ENCODE assay signal across 1 fruit fly cellular context in genomic region chr3R:6467646-6468350, dm6.
A peak's percentile ranks its signal among the peaks of the same experiment; 100 is the strongest.
TF ChIP-seq lines count a peak whose summit lies in the region.

No protein-coding gene starts in this region.

TF ChIP-seq in whole organism, embryonic, 481 proteins besides CTCF, POLR2A, EP300 and RAD21 (continued from another document and continues in another):
- TF ChIP-seq CG11723 (GFP tag; optimal IDR thresholded peaks at IDR 0.05; lab: Kevin White, UChicago) (peak; percentile 21), Atf6 (GFP tag; IDR thresholded peaks at IDR 0.05; lab: Robert Waterston, UW) (peak; percentile 42; the same call in 1 of the 2 replicates), H15 (GFP tag; IDR thresholded peaks at IDR 0.05; lab: Robert Waterston, UW) (no peak), Dad (GFP tag; optimal IDR thresholded peaks at IDR 0.05; lab: Kevin White, UChicago) (no peak), CG17385 (GFP tag; optimal IDR thresholded peaks at IDR 0.05; lab: Kevin White, UChicago) (peak; percentile 51), bbx (GFP tag; IDR thresholded peaks at IDR 0.05; lab: Robert Waterston, UW; ENCODE audit: partially characterized antibody) (no peak), ash1 (GFP tag; optimal IDR thresholded peaks at IDR 0.05; lab: Kevin White, UChicago) (no peak), ab (GFP tag; optimal IDR thresholded peaks at IDR 0.05; lab: Kevin White, UChicago) (no peak), Blimp-1 (GFP tag; optimal IDR thresholded peaks at IDR 0.05; lab: Kevin White, UChicago) (peak; percentile 10), CoRest (tag; optimal IDR thresholded peaks at IDR 0.05; lab: Kevin White, UChicago) (peak; percentile 86), CG34376 (GFP tag; optimal IDR thresholded peaks at IDR 0.05; lab: Kevin White, UChicago) (no peak), ATbp (GFP tag; optimal IDR thresholded peaks at IDR 0.05; lab: Kevin White, UChicago) (peak; percentile 1), ind (GFP tag; optimal IDR thresholded peaks at IDR 0.05; lab: Kevin White, UChicago) (peak; percentile 29), CG13296 (GFP tag; optimal IDR thresholded peaks at IDR 0.05; lab: Kevin White, UChicago) (peak; percentile 37), NK7.1 (GFP tag; optimal IDR thresholded peaks at IDR 0.05; lab: Kevin White, UChicago) (no peak), dan (GFP tag; IDR thresholded peaks at IDR 0.05; lab: Robert Waterston, UW) (no peak), hbn (GFP tag; IDR thresholded peaks at IDR 0.05; lab: Robert Waterston, UW; ENCODE audit: partially characterized antibody) (no peak), CG17802 (tag; optimal IDR thresholded peaks at IDR 0.05; lab: Kevin White, UChicago) (no peak), CG7839 (tag; optimal IDR thresholded peaks at IDR 0.05; lab: Kevin White, UChicago) (peak; percentile 76), CG1832 (GFP tag; optimal IDR thresholded peaks at IDR 0.05; lab: Kevin White, UChicago) (no peak), CG1233 (GFP tag; optimal IDR thresholded peaks at IDR 0.05; lab: Kevin White, UChicago) (no peak), CG13775 (GFP tag; optimal IDR thresholded peaks at IDR 0.05; lab: Kevin White, UChicago) (peak; percentile 31), sim (GFP tag; IDR thresholded peaks at IDR 0.05; lab: Robert Waterston, UW) (no peak), lbe (GFP tag; optimal IDR thresholded peaks at IDR 0.05; lab: Kevin White, UChicago) (no peak), CG7786 (GFP tag; optimal IDR thresholded peaks at IDR 0.05; lab: Kevin White, UChicago) (peak; percentile 11), lmd (GFP tag; IDR thresholded peaks at IDR 0.05; lab: Robert Waterston, UW) (peak; percentile 35), dysf (GFP tag; IDR thresholded peaks at IDR 0.05; lab: Robert Waterston, UW) (no peak), gsb-n (tag; optimal IDR thresholded peaks at IDR 0.05; lab: Kevin White, UChicago) (peak; percentile 49), tx (GFP tag; optimal IDR thresholded peaks at IDR 0.05; lab: Kevin White, UChicago) (peak; percentile 41), CG11504 (tag; optimal IDR thresholded peaks at IDR 0.05; lab: Kevin White, UChicago) (no peak), disco-r (GFP tag; optimal IDR thresholded peaks at IDR 0.05; lab: Kevin White, UChicago) (peak; percentile 10), hkb (optimal IDR thresholded peaks at IDR 0.05; lab: Kevin White, UChicago) (no peak), hkb (GFP tag; IDR thresholded peaks at IDR 0.05; lab: Robert Waterston, UW) (no peak), pan (optimal IDR thresholded peaks at IDR 0.05; lab: Kevin White, UChicago) (no peak), pan (GFP tag; optimal IDR thresholded peaks at IDR 0.05 in 1 of 2, IDR thresholded peaks at IDR 0.05 in 1 of 2) (no peak), CG8765 (GFP tag; IDR thresholded peaks at IDR 0.05; lab: Robert Waterston, UW) (no peak), H2.0 (GFP tag; IDR thresholded peaks at IDR 0.05; lab: Robert Waterston, UW) (no peak), CG10431 (GFP tag; optimal IDR thresholded peaks at IDR 0.05; lab: Kevin White, UChicago) (peak; percentile 36), bigmax (GFP tag; optimal IDR thresholded peaks at IDR 0.05; lab: Kevin White, UChicago) (no peak), CG3726 (GFP tag; IDR thresholded peaks at IDR 0.05; lab: Robert Waterston, UW) (no peak), cad (GFP tag; optimal IDR thresholded peaks at IDR 0.05; lab: Kevin White, UChicago) (no peak), CG5953 (GFP tag; IDR thresholded peaks at IDR 0.05; lab: Robert Waterston, UW) (no peak), aop (GFP tag; IDR thresholded peaks at IDR 0.05; lab: Robert Waterston, UW) (no peak), CG34224 (GFP tag; IDR thresholded peaks at IDR 0.05; lab: Robert Waterston, UW; ENCODE audit: partially characterized antibody) (no peak), zf30C (GFP tag; optimal IDR thresholded peaks at IDR 0.05; lab: Kevin White, UChicago) (no peak), tio (GFP tag; optimal IDR thresholded peaks at IDR 0.05; lab: Kevin White, UChicago) (peak; percentile 17), CG8281 (tag; optimal IDR thresholded peaks at IDR 0.05; lab: Kevin White, UChicago) (peak; percentile 35), CG10147 (GFP tag; optimal IDR thresholded peaks at IDR 0.05; lab: Kevin White, UChicago) (no peak), Hr51 (GFP tag; optimal IDR thresholded peaks at IDR 0.05; lab: Kevin White, UChicago) (peak in 1 of 2 experiments; percentile 82), Gug (GFP tag; IDR thresholded peaks at IDR 0.05; lab: Robert Waterston, UW) (no peak), z (GFP tag; IDR thresholded peaks at IDR 0.05; lab: Robert Waterston, UW) (no peak), E2f1 (GFP tag; IDR thresholded peaks at IDR 0.05; lab: Robert Waterston, UW) (no peak), trh (GFP tag; optimal IDR thresholded peaks at IDR 0.05; lab: Kevin White, UChicago) (peak; percentile 10), CG4424 (GFP tag; optimal IDR thresholded peaks at IDR 0.05; lab: Kevin White, UChicago) (no peak), br (optimal IDR thresholded peaks at IDR 0.05; lab: Kevin White, UChicago) (no peak), rib (GFP tag; IDR thresholded peaks at IDR 0.05; lab: Robert Waterston, UW) (no peak), sima (GFP tag; optimal IDR thresholded peaks at IDR 0.05; lab: Kevin White, UChicago) (no peak), CG4282 (GFP tag; optimal IDR thresholded peaks at IDR 0.05; lab: Kevin White, UChicago) (no peak), Fer3 (tag; optimal IDR thresholded peaks at IDR 0.05; lab: Kevin White, UChicago) (peak; percentile 11), Aef1 (GFP tag; IDR thresholded peaks at IDR 0.05; lab: Robert Waterston, UW) (no peak), Lhr (GFP tag; optimal IDR thresholded peaks at IDR 0.05; lab: Kevin White, UChicago) (peak; percentile 34), run (tag; optimal IDR thresholded peaks at IDR 0.05; lab: Kevin White, UChicago) (peak; percentile 50), tin (GFP tag; optimal IDR thresholded peaks at IDR 0.05; lab: Kevin White, UChicago) (no peak), hb (GFP tag; IDR thresholded peaks at IDR 0.05; lab: Robert Waterston, UW; ENCODE audit: partially characterized antibody) (no peak), CG18764 (GFP tag; optimal IDR thresholded peaks at IDR 0.05; lab: Kevin White, UChicago) (no peak), knrl (GFP tag; IDR thresholded peaks at IDR 0.05; lab: Robert Waterston, UW; ENCODE audit: partially characterized antibody) (no peak), az2 (GFP tag; optimal IDR thresholded peaks at IDR 0.05; lab: Kevin White, UChicago) (peak; percentile 44), pnt (GFP tag; optimal IDR thresholded peaks at IDR 0.05; lab: Kevin White, UChicago) (no peak), ac (GFP tag; optimal IDR thresholded peaks at IDR 0.05; lab: Kevin White, UChicago) (no peak), gcm (GFP tag; optimal IDR thresholded peaks at IDR 0.05; lab: Kevin White, UChicago) (peak; percentile 78), shn (GFP tag; optimal IDR thresholded peaks at IDR 0.05; lab: Kevin White, UChicago) (no peak), CG10565 (GFP tag; optimal IDR thresholded peaks at IDR 0.05; lab: Kevin White, UChicago) (no peak), CrebB (tag; optimal IDR thresholded peaks at IDR 0.05; lab: Kevin White, UChicago) (no peak), CG3995 (GFP tag; optimal IDR thresholded peaks at IDR 0.05; lab: Kevin White, UChicago) (no peak), CG10366 (GFP tag; IDR thresholded peaks at IDR 0.05; lab: Robert Waterston, UW) (peak; percentile 21; the same call in 1 of the 2 replicates), CG1792 (GFP tag; optimal IDR thresholded peaks at IDR 0.05; lab: Kevin White, UChicago) (no peak), HLH3B (GFP tag; IDR thresholded peaks at IDR 0.05; lab: Robert Waterston, UW) (no peak), CG33213 (GFP tag; optimal IDR thresholded peaks at IDR 0.05; lab: Kevin White, UChicago) (no peak), ken (GFP tag; IDR thresholded peaks at IDR 0.05; lab: Robert Waterston, UW) (no peak), CG4730 (GFP tag; IDR thresholded peaks at IDR 0.05; lab: Robert Waterston, UW) (no peak), phol (tag; optimal IDR thresholded peaks at IDR 0.05; lab: Kevin White, UChicago) (peak; percentile 69), inv (GFP tag; IDR thresholded peaks at IDR 0.05; lab: Robert Waterston, UW; ENCODE audit: partially characterized antibody) (no peak), kni (GFP tag; optimal IDR thresholded peaks at IDR 0.05; lab: Kevin White, UChicago) (no peak), CG2199 (GFP tag; IDR thresholded peaks at IDR 0.05; lab: Robert Waterston, UW) (0 out of 3 replicates have a peak, but pooled peaks have one; percentile 72), Spps (tag; optimal IDR thresholded peaks at IDR 0.05; lab: Kevin White, UChicago) (no peak), crc (GFP tag; optimal IDR thresholded peaks at IDR 0.05; lab: Kevin White, UChicago) (no peak), CG43689 (GFP tag; IDR thresholded peaks at IDR 0.05; lab: Robert Waterston, UW) (no peak), CG11093 (GFP tag; IDR thresholded peaks at IDR 0.05; lab: Robert Waterston, UW) (no peak), Gsc (GFP tag; IDR thresholded peaks at IDR 0.05; lab: Robert Waterston, UW) (no peak), Rfx (GFP tag; IDR thresholded peaks at IDR 0.05; lab: Robert Waterston, UW) (no peak), CG11398 (GFP tag; optimal IDR thresholded peaks at IDR 0.05; lab: Kevin White, UChicago) (peak; percentile 23), BtbVII (GFP tag; optimal IDR thresholded peaks at IDR 0.05; lab: Kevin White, UChicago) (no peak), peb (GFP tag; IDR thresholded peaks at IDR 0.05; lab: Robert Waterston, UW) (no peak), D19A (tag; optimal IDR thresholded peaks at IDR 0.05; lab: Kevin White, UChicago) (peak; percentile 59), CG17612 (GFP tag; IDR thresholded peaks at IDR 0.05; lab: Robert Waterston, UW) (no peak), dati (GFP tag; IDR thresholded peaks at IDR 0.05; lab: Robert Waterston, UW) (no peak), emc (GFP tag; optimal IDR thresholded peaks at IDR 0.05; lab: Kevin White, UChicago) (no peak), row (GFP tag; IDR thresholded peaks at IDR 0.05; lab: Robert Waterston, UW) (peak; percentile 77), gt (GFP tag; IDR thresholded peaks at IDR 0.05; lab: Robert Waterston, UW) (no peak), Hmr (GFP tag; optimal IDR thresholded peaks at IDR 0.05; lab: Kevin White, UChicago) (peak; percentile 34), CG11456 (GFP tag; IDR thresholded peaks at IDR 0.05; lab: Robert Waterston, UW) (no peak), CG12744 (GFP tag; optimal IDR thresholded peaks at IDR 0.05; lab: Kevin White, UChicago) (no peak), fru (optimal IDR thresholded peaks at IDR 0.05; lab: Kevin White, UChicago) (no peak), CG4707 (GFP tag; optimal IDR thresholded peaks at IDR 0.05; lab: Kevin White, UChicago) (peak; percentile 38), slp2 (GFP tag; optimal IDR thresholded peaks at IDR 0.05; lab: Kevin White, UChicago) (peak; percentile 9), CG11695 (GFP tag; IDR thresholded peaks at IDR 0.05; lab: Robert Waterston, UW) (no peak), CG13624 (GFP tag; optimal IDR thresholded peaks at IDR 0.05; lab: Kevin White, UChicago) (peak; percentile 44), Elba2 (GFP tag; optimal IDR thresholded peaks at IDR 0.05; lab: Kevin White, UChicago) (no peak), MESR4 (GFP tag; optimal IDR thresholded peaks at IDR 0.05; lab: Kevin White, UChicago) (no peak), Doc3 (GFP tag; IDR thresholded peaks at IDR 0.05; lab: Robert Waterston, UW; ENCODE audit: partially characterized antibody) (no peak), CG9727 (GFP tag; optimal IDR thresholded peaks at IDR 0.05; lab: Kevin White, UChicago) (peak; percentile 10), CG18599 (GFP tag; optimal IDR thresholded peaks at IDR 0.05; lab: Kevin White, UChicago) (no peak), Oaz (GFP tag; IDR thresholded peaks at IDR 0.05; lab: Robert Waterston, UW) (no peak), ro (GFP tag; IDR thresholded peaks at IDR 0.05; lab: Robert Waterston, UW) (no peak), CG14965 (GFP tag; optimal IDR thresholded peaks at IDR 0.05; lab: Kevin White, UChicago; ENCODE audit: borderline replicate concordance) (no peak), CG17328 (GFP tag; IDR thresholded peaks at IDR 0.05; lab: Robert Waterston, UW) (no peak), CG32772 (GFP tag; IDR thresholded peaks at IDR 0.05; lab: Robert Waterston, UW) (no peak), CG2678 (tag; optimal IDR thresholded peaks at IDR 0.05; lab: Kevin White, UChicago) (peak; percentile 89), nerfin-1 (tag; optimal IDR thresholded peaks at IDR 0.05; lab: Kevin White, UChicago) (no peak), CG12071 (GFP tag; optimal IDR thresholded peaks at IDR 0.05; lab: Kevin White, UChicago) (no peak), CG12299 (tag; optimal IDR thresholded peaks at IDR 0.05; lab: Kevin White, UChicago) (peak; percentile 46), CG10274 (GFP tag; optimal IDR thresholded peaks at IDR 0.05; lab: Kevin White, UChicago) (no peak), tna (GFP tag; IDR thresholded peaks at IDR 0.05; lab: Robert Waterston, UW; ENCODE audit: partially characterized antibody) (no peak), YL-1 (GFP tag; optimal IDR thresholded peaks at IDR 0.05; lab: Kevin White, UChicago) (no peak), CG10959 (GFP tag; IDR thresholded peaks at IDR 0.05; lab: Robert Waterston, UW) (no peak), CG7556 (GFP tag; optimal IDR thresholded peaks at IDR 0.05; lab: Kevin White, UChicago) (peak; percentile 68), CG10979 (tag; optimal IDR thresholded peaks at IDR 0.05; lab: Kevin White, UChicago) (peak; percentile 23), CG16815 (GFP tag; optimal IDR thresholded peaks at IDR 0.05; lab: Kevin White, UChicago) (no peak), CG7928 (GFP tag; optimal IDR thresholded peaks at IDR 0.05; lab: Kevin White, UChicago) (no peak), crp (GFP tag; optimal IDR thresholded peaks at IDR 0.05; lab: Kevin White, UChicago) (peak in 1 of 2 experiments; percentile 7), Hr3 (GFP tag; optimal IDR thresholded peaks at IDR 0.05; lab: Kevin White, UChicago) (peak; percentile 62), Adf1 (GFP tag; IDR thresholded peaks at IDR 0.05; lab: Robert Waterston, UW) (no peak), scrt (GFP tag; optimal IDR thresholded peaks at IDR 0.05; lab: Kevin White, UChicago) (peak; percentile 15), Eip74EF (GFP tag; optimal IDR thresholded peaks at IDR 0.05; lab: Kevin White, UChicago) (peak in 1 of 2 experiments; percentile 85), h (optimal IDR thresholded peaks at IDR 0.05; lab: Kevin White, UChicago) (no peak), lola (GFP tag; optimal IDR thresholded peaks at IDR 0.05; lab: Kevin White, UChicago) (peak in 1 of 3 experiments; percentile 73), Bteb2 (GFP tag; optimal IDR thresholded peaks at IDR 0.05; lab: Kevin White, UChicago) (no peak)
